Worm (Caenorhabditis elegans) whole organism, L3 larva: ENCODE measurements around the gene ccch-3.

Experiments used
- ceh-16 ChIP-seq: sonication (generic microtip); optimal IDR thresholded peaks from 2 replicates; lab custom pipeline; 2017; ENCODE audit warnings: missing biosample characterization, missing genetic modification characterization
- ceh-28 ChIP-seq: fragments of 150-350 bp; optimal IDR thresholded peaks from 2 replicates; lab custom pipeline; 2014; ENCODE audit warnings: missing biosample characterization, missing genetic modification reagents, missing genetic modification characterization
- ceh-82 ChIP-seq: fragments of 150-350 bp; optimal IDR thresholded peaks from 2 replicates; lab custom pipeline; 2014; ENCODE audit warnings: missing biosample characterization, missing genetic modification characterization
- ceh-9 ChIP-seq: sonication (generic microtip); optimal IDR thresholded peaks from 2 replicates; lab custom pipeline; 2018; ENCODE audit warnings: missing biosample characterization, missing genetic modification characterization
- daf-12 ChIP-seq: fragments of 150-350 bp; optimal IDR thresholded peaks from 2 replicates; lab custom pipeline; 2014; ENCODE audit warnings: missing biosample characterization, missing genetic modification reagents, missing genetic modification characterization
- egl-27 ChIP-seq: sonication (generic microtip); optimal IDR thresholded peaks from 4 replicates; lab custom pipeline; 2017; ENCODE audit warnings: missing biosample characterization, missing genetic modification reagents, missing genetic modification characterization
- egl-5 ChIP-seq: fragments of 150-350 bp; optimal IDR thresholded peaks from 2 replicates; lab custom pipeline; 2017; ENCODE audit warnings: missing biosample characterization, missing genetic modification reagents, missing genetic modification characterization, inconsistent platforms
- elt-1 ChIP-seq: fragments of 150-350 bp; optimal IDR thresholded peaks from 2 replicates; lab custom pipeline; 2014; ENCODE audit warnings: missing biosample characterization, missing genetic modification characterization
- elt-2 ChIP-seq: sonication (generic microtip); optimal IDR thresholded peaks from 2 replicates; lab custom pipeline; 2016; ENCODE audit warnings: missing genetic modification reagents, mild to moderate bottlenecking, missing genetic modification characterization, missing compliant biosample characterization
- eor-1 ChIP-seq, 2 experiments: fragments of 150-350 bp; optimal IDR thresholded peaks; 2 replicates each; lab custom pipeline; 2014 to 2018; ENCODE audit warnings: missing biosample characterization in 2 of 2, missing genetic modification characterization in 2 of 2
- fkh-2 ChIP-seq: fragments of 150-350 bp; optimal IDR thresholded peaks from 2 replicates; lab custom pipeline; 2014; ENCODE audit warnings: missing biosample characterization, missing genetic modification reagents, missing genetic modification characterization
- hmg-11 ChIP-seq: sonication (generic microtip); optimal IDR thresholded peaks from 2 replicates; lab custom pipeline; 2016; ENCODE audit warnings: missing genetic modification characterization, missing compliant biosample characterization
- jun-1 ChIP-seq: fragments of 150-350 bp; optimal IDR thresholded peaks from 2 replicates; lab custom pipeline; 2014; ENCODE audit warnings: missing biosample characterization, missing genetic modification reagents, missing genetic modification characterization
- lin-39 ChIP-seq: fragments of 150-350 bp; optimal IDR thresholded peaks from 2 replicates; lab custom pipeline; 2018; ENCODE audit warnings: missing biosample characterization, missing genetic modification reagents, missing genetic modification characterization
- lsy-12 ChIP-seq: sonication (generic microtip); optimal IDR thresholded peaks from 2 replicates; lab custom pipeline; 2016; ENCODE audit warnings: mild to moderate bottlenecking, missing genetic modification characterization, missing compliant biosample characterization
- mdl-1 ChIP-seq: fragments of 150-350 bp; optimal IDR thresholded peaks from 2 replicates; lab custom pipeline; 2014; ENCODE audit warnings: missing biosample characterization, missing genetic modification characterization
- mml-1 ChIP-seq: fragments of 150-350 bp; sonication (generic microtip); optimal IDR thresholded peaks from 3 replicates; lab custom pipeline; 2014; ENCODE audit warnings: missing biosample characterization, missing genetic modification characterization
- nfya-1 ChIP-seq: sonication (generic microtip); optimal IDR thresholded peaks from 2 replicates; lab custom pipeline; 2017; ENCODE audit warnings: missing genetic modification characterization, mild to moderate bottlenecking, missing compliant biosample characterization, antibody characterized with exemption, moderate library complexity; ENCODE audit not compliant: insufficient read depth
- nhr-11 ChIP-seq: fragments of 150-350 bp; optimal IDR thresholded peaks from 2 replicates; lab custom pipeline; 2014; ENCODE audit warnings: missing biosample characterization, missing genetic modification characterization
- nhr-237 ChIP-seq: fragments of 150-350 bp; optimal IDR thresholded peaks from 2 replicates; lab custom pipeline; 2014; ENCODE audit warnings: missing biosample characterization, missing genetic modification characterization
- nhr-25 ChIP-seq: sonication (generic microtip); optimal IDR thresholded peaks from 2 replicates; lab custom pipeline; 2017; ENCODE audit warnings: missing biosample characterization, missing genetic modification characterization
- nhr-28 ChIP-seq: fragments of 150-350 bp; optimal IDR thresholded peaks from 2 replicates; lab custom pipeline; 2014; ENCODE audit warnings: missing biosample characterization, missing genetic modification characterization
- nhr-43 ChIP-seq: sonication (generic microtip); optimal IDR thresholded peaks from 2 replicates; lab custom pipeline; 2016; ENCODE audit warnings: mild to moderate bottlenecking, missing genetic modification characterization, missing compliant biosample characterization; ENCODE audit not compliant: poor library complexity, severe bottlenecking
- nhr-67 ChIP-seq: fragments of 150-350 bp; optimal IDR thresholded peaks from 2 replicates; lab custom pipeline; 2014; ENCODE audit warnings: missing biosample characterization, missing genetic modification characterization
- nhr-77 ChIP-seq: fragments of 150-350 bp; optimal IDR thresholded peaks from 2 replicates; lab custom pipeline; 2014; ENCODE audit warnings: missing biosample characterization, missing genetic modification characterization
- pha-4 ChIP-seq: fragments of 150-350 bp; optimal IDR thresholded peaks from 2 replicates; lab custom pipeline; 2014; ENCODE audit warnings: missing biosample characterization, missing genetic modification reagents, missing genetic modification characterization
- pqm-1 ChIP-seq: fragments of 150-350 bp; optimal IDR thresholded peaks from 2 replicates; lab custom pipeline; 2017; ENCODE audit warnings: missing biosample characterization, missing genetic modification characterization, inconsistent platforms
- skn-1 ChIP-seq: fragments of 150-350 bp; optimal IDR thresholded peaks from 2 replicates; lab custom pipeline; 2014; ENCODE audit warnings: missing biosample characterization, missing genetic modification characterization
- tbx-2 ChIP-seq: sonication (generic microtip); optimal IDR thresholded peaks from 2 replicates; lab custom pipeline; 2016; ENCODE audit warnings: mild to moderate bottlenecking, missing genetic modification characterization, missing compliant biosample characterization
- unc-39 ChIP-seq: sonication (generic microtip); optimal IDR thresholded peaks from 4 replicates; lab custom pipeline; 2017; ENCODE audit warnings: missing biosample characterization, missing genetic modification characterization
- ztf-11 ChIP-seq: fragments of 150-350 bp; optimal IDR thresholded peaks from 2 replicates; lab custom pipeline; 2014; ENCODE audit warnings: missing biosample characterization, missing genetic modification characterization

ccch-3 gene

ce11 chrV:12637238-12637690 lies 22.2 kb downstream of the ccch-3 start, which contains the start of gene F56H9.2 (continued):
- TF ChIP-seq ceh-82 (tag; lab: Kevin White, UChicago) (no peak), lin-39 (tag; lab: Kevin White, UChicago) (no peak), hmg-11 (tag; lab: Kevin White, UChicago) (no peak), fkh-2 (tag; lab: Kevin White, UChicago) (no peak), nhr-11 (tag; lab: Kevin White, UChicago) (no peak), nhr-67 (tag; lab: Kevin White, UChicago) (no peak), eor-1 (tag; optimal IDR thresholded peaks at IDR 0.05; lab: Kevin White, UChicago) (no peak), nhr-28 (tag; lab: Kevin White, UChicago) (no peak), jun-1 (tag; lab: Kevin White, UChicago) (peak; percentile 62), unc-39 (tag; lab: Kevin White, UChicago) (no peak), egl-27 (peak; percentile 74)

ce11 chrV:12636248-12636647 lies 23.2 kb downstream of the ccch-3 start:
- TF ChIP-seq egl-5 (tag; lab: Kevin White, UChicago) (peak; percentile 2), tbx-2 (tag; lab: Kevin White, UChicago) (no peak), nhr-25 (tag; lab: Kevin White, UChicago) (peak; percentile 63)

- no peak for TF ChIP-seq ceh-82 (tag; lab: Kevin White, UChicago)
- TF ChIP-seq lin-39 (tag; lab: Kevin White, UChicago): no peak
- TF ChIP-seq lsy-12 (tag; lab: Kevin White, UChicago): no peak
- TF ChIP-seq elt-2: peak; percentile 43
- peak; percentile 62 for TF ChIP-seq pqm-1 (tag; lab: Kevin White, UChicago)
- no peak for TF ChIP-seq ceh-28
- no peak for TF ChIP-seq tbx-2 (tag; lab: Kevin White, UChicago)
- no peak for TF ChIP-seq fkh-2 (tag; lab: Kevin White, UChicago)
- no peak for TF ChIP-seq mdl-1 (tag; lab: Kevin White, UChicago)
- peak; percentile 94 for TF ChIP-seq pha-4 (tag; lab: Kevin White, UChicago)
- no peak for TF ChIP-seq nhr-67 (tag; lab: Kevin White, UChicago)
- peak; percentile 40 for TF ChIP-seq nhr-25 (tag; lab: Kevin White, UChicago)
- no peak for TF ChIP-seq elt-1
- TF ChIP-seq skn-1 (tag; lab: Kevin White, UChicago): no peak
- peak; percentile 63 for TF ChIP-seq jun-1 (tag; lab: Kevin White, UChicago)
- TF ChIP-seq egl-27: no peak
- no peak for TF ChIP-seq ceh-9 (tag; lab: Kevin White, UChicago)
- TF ChIP-seq nhr-43 (tag; lab: Kevin White, UChicago): peak; percentile 23
- no peak for TF ChIP-seq ztf-11 (tag; lab: Kevin White, UChicago)
- TF ChIP-seq ceh-16 (tag; lab: Kevin White, UChicago): no peak
- no peak for TF ChIP-seq egl-5 (tag; lab: Kevin White, UChicago)
- TF ChIP-seq, all 47 proteins: peak for 6
These were observed 24.3 kb downstream of the ccch-3 start for ce11 chrV:12635218-12635617.

DNA sequence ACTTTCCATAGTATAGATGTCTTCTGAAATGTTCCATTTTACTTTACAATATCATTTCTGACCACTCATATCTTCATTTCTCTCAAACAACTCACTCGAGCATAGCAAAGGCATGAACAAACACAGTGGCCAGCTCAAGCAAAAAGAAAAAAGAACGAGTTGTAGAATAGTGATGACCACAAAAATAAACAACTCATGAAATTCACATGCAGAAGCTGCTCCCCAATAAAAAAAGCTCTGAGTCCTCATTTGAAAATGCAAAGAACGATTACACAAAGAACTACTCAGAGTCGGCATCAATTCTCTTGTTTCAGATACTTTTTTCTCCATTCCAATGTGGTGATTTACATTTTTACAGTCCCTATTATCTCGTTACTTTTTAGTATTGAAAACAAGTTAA lies 24.7 kb downstream of the ccch-3 start:
- TF ChIP-seq lin-39 (tag; lab: Kevin White, UChicago): no peak
- TF ChIP-seq mml-1 (tag; lab: Kevin White, UChicago): peak; percentile 76
- no peak for TF ChIP-seq nhr-237 (tag; lab: Kevin White, UChicago)
- TF ChIP-seq egl-5 (tag; lab: Kevin White, UChicago): peak; percentile 32
- no peak for TF ChIP-seq nfya-1 (tag; lab: Kevin White, UChicago)
- TF ChIP-seq ztf-11 (tag; lab: Kevin White, UChicago): no peak
- TF ChIP-seq daf-12 (tag; lab: Kevin White, UChicago): no peak

ce11 chrV:12634050-12634449 lies 25.4 kb downstream of the ccch-3 start:
- TF ChIP-seq nhr-77 (tag; lab: Kevin White, UChicago) (no peak), elt-2 (peak; percentile 77), eor-1 (tag; optimal IDR thresholded peaks at IDR 0.05; lab: Kevin White, UChicago) (no peak), pqm-1 (tag; lab: Kevin White, UChicago) (peak; percentile 52), lin-39 (tag; lab: Kevin White, UChicago) (no peak)
